Fruit fly (Drosophila melanogaster): ENCODE data around the gene CG14932.

Gene CG14932

dm6 chr2L:11816376-11816775 is 26.7 kb downstream of the CG14932 start (continued):
- peak; percentile 95 for TF ChIP-seq CG9876 (GFP tag; optimal IDR thresholded peaks at IDR 0.05)
- no peak; the same call in 1 of the 2 replicates for TF ChIP-seq dan (GFP tag; IDR thresholded peaks at IDR 0.05)
- TF ChIP-seq bigmax (GFP tag; optimal IDR thresholded peaks at IDR 0.05), result peak; percentile 83
- peak; percentile 77 for TF ChIP-seq CG17612 (GFP tag; IDR thresholded peaks at IDR 0.05)
- TF ChIP-seq stc (GFP tag; IDR thresholded peaks at IDR 0.05), result peak; percentile 88
- TF ChIP-seq CG15011 (GFP tag; optimal IDR thresholded peaks at IDR 0.05), result peak; percentile 92
- peak; percentile 98 for TF ChIP-seq chm (GFP tag; IDR thresholded peaks at IDR 0.05)
- TF ChIP-seq CG6272 (GFP tag; IDR thresholded peaks at IDR 0.05), result peak; percentile 78
- peak; percentile 96 for TF ChIP-seq sqz (GFP tag; optimal IDR thresholded peaks at IDR 0.05)
- peak; percentile 93 for TF ChIP-seq CG13296 (GFP tag; optimal IDR thresholded peaks at IDR 0.05)
- TF ChIP-seq nau (GFP tag; optimal IDR thresholded peaks at IDR 0.05), result peak; percentile 96
- TF ChIP-seq jumu (GFP tag; optimal IDR thresholded peaks at IDR 0.05), result peak; percentile 82
- TF ChIP-seq CG6254 (GFP tag; optimal IDR thresholded peaks at IDR 0.05), result peak; percentile 96
- TF ChIP-seq CG10209 (GFP tag; optimal IDR thresholded peaks at IDR 0.05), result peak; percentile 95
- peak; percentile 94 for TF ChIP-seq Sox100B (GFP tag; optimal IDR thresholded peaks at IDR 0.05)
- TF ChIP-seq fd64A (GFP tag; optimal IDR thresholded peaks at IDR 0.05), result peak; percentile 97
- peak; percentile 86 for TF ChIP-seq CG3838 (GFP tag; optimal IDR thresholded peaks at IDR 0.05)
- peak; percentile 94 for TF ChIP-seq CG10959 (GFP tag; IDR thresholded peaks at IDR 0.05)
- TF ChIP-seq NC2α (GFP tag; optimal IDR thresholded peaks at IDR 0.05), result peak; percentile 97
- TF ChIP-seq hkb (optimal IDR thresholded peaks at IDR 0.05), result no peak
- TF ChIP-seq hkb (GFP tag; IDR thresholded peaks at IDR 0.05), result peak; percentile 94
- TF ChIP-seq CG8089 (GFP tag; optimal IDR thresholded peaks at IDR 0.05), result peak; percentile 98
- TF ChIP-seq slp2 (GFP tag; optimal IDR thresholded peaks at IDR 0.05), result peak; percentile 83
- peak; percentile 82 for TF ChIP-seq tap (tag; optimal IDR thresholded peaks at IDR 0.05)
- TF ChIP-seq CG30020 (tag; optimal IDR thresholded peaks at IDR 0.05), result peak; percentile 48
- TF ChIP-seq toy (GFP tag; IDR thresholded peaks at IDR 0.05), result peak; percentile 84
- 0 out of 3 replicates have a peak, but pooled peaks have one; percentile 21 for TF ChIP-seq HLH4C (GFP tag; IDR thresholded peaks at IDR 0.05; ENCODE audit: partially characterized antibody)
- TF ChIP-seq chinmo (GFP tag; IDR thresholded peaks at IDR 0.05; ENCODE audit: partially characterized antibody), result no peak
- TF ChIP-seq BEAF-32 (GFP tag; optimal IDR thresholded peaks at IDR 0.05), result peak; percentile 18
- TF ChIP-seq CG17912 (GFP tag; optimal IDR thresholded peaks at IDR 0.05), result peak; percentile 95
- TF ChIP-seq CG9797 (GFP tag; optimal IDR thresholded peaks at IDR 0.05), result peak; percentile 68
- peak; percentile 75 for TF ChIP-seq Nf-YB (GFP tag; optimal IDR thresholded peaks at IDR 0.05)
- TF ChIP-seq Opbp (GFP tag; IDR thresholded peaks at IDR 0.05; ENCODE audit: partially characterized antibody), result peak; percentile 66; the same call in 2 of the 3 replicates
- TF ChIP-seq CG33213 (GFP tag; optimal IDR thresholded peaks at IDR 0.05), result peak; percentile 98
- TF ChIP-seq CG32772 (GFP tag; IDR thresholded peaks at IDR 0.05), result peak; percentile 87
- TF ChIP-seq CG2875 (GFP tag; optimal IDR thresholded peaks at IDR 0.05), result peak; percentile 99
- peak; percentile 90 for TF ChIP-seq CG17385 (GFP tag; optimal IDR thresholded peaks at IDR 0.05)
- no peak for TF ChIP-seq hbn (GFP tag; IDR thresholded peaks at IDR 0.05; ENCODE audit: partially characterized antibody)
- peak; percentile 91 for TF ChIP-seq slou (GFP tag; optimal IDR thresholded peaks at IDR 0.05)
- peak in 1 of 2 experiments; percentile 83 for TF ChIP-seq insv (GFP tag; optimal IDR thresholded peaks at IDR 0.05)
- peak; percentile 24 for TF ChIP-seq gfzf (GFP tag; optimal IDR thresholded peaks at IDR 0.05)
- peak; percentile 92 for TF ChIP-seq CG7839 (tag; optimal IDR thresholded peaks at IDR 0.05)
- TF ChIP-seq CG7556 (GFP tag; optimal IDR thresholded peaks at IDR 0.05), result peak; percentile 82
- peak; percentile 97 for TF ChIP-seq bcd (GFP tag; optimal IDR thresholded peaks at IDR 0.05)
- TF ChIP-seq CG6813 (GFP tag; optimal IDR thresholded peaks at IDR 0.05), result peak; percentile 99
- TF ChIP-seq croc (GFP tag; conservative IDR thresholded peaks at IDR 0.05), result peak; percentile 84
- peak; percentile 92 for TF ChIP-seq CG8290 (GFP tag; optimal IDR thresholded peaks at IDR 0.05)
- peak; percentile 91 to 98 for TF ChIP-seq CG8290 (tag; optimal IDR thresholded peaks at IDR 0.05)
- peak; percentile 92 for TF ChIP-seq CG4820 (GFP tag; optimal IDR thresholded peaks at IDR 0.05)
- peak; percentile 83 for TF ChIP-seq sisA (GFP tag; IDR thresholded peaks at IDR 0.05)

Measured in whole organism, embryonic.